Fruit fly (Drosophila melanogaster) whole organism: ENCODE results near the gene Acyp2.

Source experiments
- Dll ChIP-seq: fragments of >200 bp; optimal IDR thresholded peaks from 2 replicates; lab custom pipeline; 2017
- pan ChIP-seq: fragments of >200 bp; optimal IDR thresholded peaks from 2 replicates; lab custom pipeline; 2017

DNA sequence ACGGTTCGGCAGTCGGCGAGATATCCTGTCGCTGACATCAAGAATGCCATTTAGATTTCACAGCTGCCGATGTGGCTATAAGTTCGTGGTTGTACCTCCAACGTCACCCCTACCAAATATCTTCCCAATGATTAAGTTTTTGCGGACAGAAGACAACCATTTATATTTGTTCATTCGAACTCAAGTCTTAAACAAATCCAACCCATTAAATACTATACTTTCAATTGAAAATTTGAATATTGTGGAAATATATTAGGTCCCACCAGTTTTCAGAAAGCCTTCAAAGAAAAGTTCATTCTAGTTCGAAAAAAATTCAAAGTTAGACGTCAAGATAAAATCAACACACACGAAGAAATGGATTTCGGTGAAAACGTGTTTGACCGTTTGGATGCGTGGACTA, 29.7 kb upstream of the Acyp2 start, which contains the start of gene CG12784:
- TF ChIP-seq Dll (lab: Kevin White, UChicago) (no peak), pan (no peak)
